Worm (Caenorhabditis elegans) whole organism, L2 larva: ENCODE results near the gene C08H9.15.

ENCODE experiments used
- C34F6.9 ChIP-seq: fragments of 150-350 bp; optimal IDR thresholded peaks from 2 replicates; lab custom pipeline; 2014; ENCODE audit warnings: missing biosample characterization, missing genetic modification characterization
- F13H6.1 ChIP-seq: sonication (generic microtip); optimal IDR thresholded peaks from 2 replicates; lab custom pipeline; 2016; ENCODE audit warnings: missing genetic modification characterization, missing compliant biosample characterization
- R02D3.7 ChIP-seq: fragments of 150-350 bp; optimal IDR thresholded peaks from 2 replicates; lab custom pipeline; 2014; ENCODE audit warnings: missing biosample characterization, missing genetic modification characterization
- Y55F3AM.14 ChIP-seq: fragments of 200-800 bp; sonication (Bioruptor generic); optimal IDR thresholded peaks from 2 replicates; lab custom pipeline; 2018; ENCODE audit warnings: mild to moderate bottlenecking, missing genetic modification characterization, missing compliant biosample characterization
- ZK546.5 ChIP-seq: sonication (generic microtip); optimal IDR thresholded peaks from 2 replicates; lab custom pipeline; 2017; ENCODE audit warnings: missing biosample characterization, missing genetic modification characterization
- alr-1 ChIP-seq: fragments of 150-350 bp; optimal IDR thresholded peaks from 2 replicates; lab custom pipeline; 2014; ENCODE audit warnings: missing biosample characterization, missing genetic modification characterization
- aly-2 ChIP-seq: fragments of 150-350 bp; optimal IDR thresholded peaks from 2 replicates; lab custom pipeline; 2014; ENCODE audit warnings: missing biosample characterization, missing genetic modification characterization
- ama-1 ChIP-seq: fragments of 150-350 bp; optimal IDR thresholded peaks from 2 replicates; lab custom pipeline; 2018; ENCODE audit warnings: inconsistent platforms
- blmp-1 ChIP-seq: sonication (generic microtip); optimal IDR thresholded peaks from 2 replicates; lab custom pipeline; 2017; ENCODE audit warnings: missing genetic modification characterization, mild to moderate bottlenecking, missing compliant biosample characterization, antibody characterized with exemption, moderate library complexity; ENCODE audit not compliant: insufficient read depth
- ceh-16 ChIP-seq: fragments of 150-350 bp; optimal IDR thresholded peaks from 2 replicates; lab custom pipeline; 2014; ENCODE audit warnings: missing biosample characterization, missing genetic modification characterization
- ceh-82 ChIP-seq: fragments of 150-350 bp; optimal IDR thresholded peaks from 2 replicates; lab custom pipeline; 2014; ENCODE audit warnings: missing biosample characterization, missing genetic modification characterization
- crh-2 ChIP-seq: sonication (generic microtip); optimal IDR thresholded peaks from 2 replicates; lab custom pipeline; 2017; ENCODE audit warnings: missing biosample characterization, missing genetic modification characterization
- dmd-4 ChIP-seq: sonication (generic microtip); optimal IDR thresholded peaks from 2 replicates; lab custom pipeline; 2017; ENCODE audit warnings: missing biosample characterization, missing genetic modification characterization
- egl-27 ChIP-seq: sonication (generic microtip); optimal IDR thresholded peaks from 3 replicates; lab custom pipeline; 2017; ENCODE audit warnings: missing biosample characterization, missing genetic modification reagents, missing genetic modification characterization
- elt-1 ChIP-seq: fragments of 150-350 bp; optimal IDR thresholded peaks from 2 replicates; lab custom pipeline; 2014; ENCODE audit warnings: missing biosample characterization, missing genetic modification characterization
- elt-3 ChIP-seq: sonication (generic microtip); optimal IDR thresholded peaks from 2 replicates; lab custom pipeline; 2017; ENCODE audit warnings: missing biosample characterization, missing genetic modification characterization
- fos-1 ChIP-seq: fragments of 150-350 bp; optimal IDR thresholded peaks from 2 replicates; lab custom pipeline; 2014; ENCODE audit warnings: missing biosample characterization, missing genetic modification characterization
- gmeb-1 ChIP-seq: fragments of 150-350 bp; optimal IDR thresholded peaks from 2 replicates; lab custom pipeline; 2014; ENCODE audit warnings: missing biosample characterization, missing genetic modification characterization
- lin-11 ChIP-seq: fragments of 150-350 bp; sonication (generic microtip); optimal IDR thresholded peaks from 2 replicates; lab custom pipeline; 2014; ENCODE audit warnings: missing biosample characterization, missing genetic modification characterization, inconsistent platforms, mixed read lengths
- lin-13 ChIP-seq: fragments of 150-350 bp; optimal IDR thresholded peaks from 2 replicates; lab custom pipeline; 2014; ENCODE audit warnings: missing biosample characterization, missing genetic modification reagents, missing genetic modification characterization
- lin-39 ChIP-seq: fragments of 150-350 bp; optimal IDR thresholded peaks from 2 replicates; lab custom pipeline; 2014; ENCODE audit warnings: missing biosample characterization, missing genetic modification reagents, missing genetic modification characterization
- lsy-2 ChIP-seq, 2 experiments: fragments of 150-350 bp in 1 of 2; sonication (generic microtip) in 1 of 2; optimal IDR thresholded peaks; 2 replicates each; lab custom pipeline; 2014 to 2017; ENCODE audit warnings: missing biosample characterization in 2 of 2, missing genetic modification characterization in 2 of 2
- mab-5 ChIP-seq: fragments of 150-350 bp; optimal IDR thresholded peaks from 2 replicates; lab custom pipeline; 2014; ENCODE audit warnings: missing biosample characterization, missing genetic modification characterization
- mbf-1 ChIP-seq: sonication (generic microtip); optimal IDR thresholded peaks from 2 replicates; lab custom pipeline; 2017; ENCODE audit warnings: missing biosample characterization, missing genetic modification characterization
- mdl-1 ChIP-seq, 2 experiments: fragments of 150-350 bp in 1 of 2; sonication (generic microtip) in 1 of 2; optimal IDR thresholded peaks; 2 replicates each; lab custom pipeline; 2017; ENCODE audit warnings: missing biosample characterization in 2 of 2, missing genetic modification characterization in 2 of 2
- nhr-10 ChIP-seq: sonication (generic microtip); optimal IDR thresholded peaks from 2 replicates; lab custom pipeline; 2017; ENCODE audit warnings: missing biosample characterization, missing genetic modification characterization
- nhr-11 ChIP-seq: fragments of 150-350 bp; optimal IDR thresholded peaks from 2 replicates; lab custom pipeline; 2014; ENCODE audit warnings: missing biosample characterization, missing genetic modification characterization
- nhr-12 ChIP-seq: fragments of 150-350 bp; optimal IDR thresholded peaks from 2 replicates; lab custom pipeline; 2014; ENCODE audit warnings: missing biosample characterization, missing genetic modification characterization
- nhr-129 ChIP-seq: fragments of 150-350 bp; optimal IDR thresholded peaks from 2 replicates; lab custom pipeline; 2014; ENCODE audit warnings: missing biosample characterization, missing genetic modification characterization
- nhr-21 ChIP-seq: fragments of 150-350 bp; optimal IDR thresholded peaks from 2 replicates; lab custom pipeline; 2014; ENCODE audit warnings: missing biosample characterization, missing genetic modification characterization
- nhr-23 ChIP-seq: fragments of 150-350 bp; optimal IDR thresholded peaks from 2 replicates; lab custom pipeline; 2014; ENCODE audit warnings: missing biosample characterization, missing genetic modification reagents, missing genetic modification characterization
- nhr-237 ChIP-seq: fragments of 150-350 bp; optimal IDR thresholded peaks from 2 replicates; lab custom pipeline; 2014; ENCODE audit warnings: missing biosample characterization, missing genetic modification characterization
- nhr-25 ChIP-seq: fragments of 150-350 bp; sonication (generic microtip); optimal IDR thresholded peaks from 3 replicates; lab custom pipeline; 2014; ENCODE audit warnings: missing biosample characterization, missing genetic modification characterization
- nhr-6 ChIP-seq: fragments of 150-350 bp; optimal IDR thresholded peaks from 2 replicates; lab custom pipeline; 2014; ENCODE audit warnings: missing biosample characterization, missing genetic modification characterization
- nhr-77 ChIP-seq: fragments of 150-350 bp; optimal IDR thresholded peaks from 2 replicates; lab custom pipeline; 2014; ENCODE audit warnings: missing biosample characterization, missing genetic modification characterization
- peb-1 ChIP-seq: fragments of 150-350 bp; optimal IDR thresholded peaks from 2 replicates; lab custom pipeline; 2014; ENCODE audit warnings: missing biosample characterization, missing genetic modification characterization
- sem-4 ChIP-seq: fragments of 150-350 bp; optimal IDR thresholded peaks from 2 replicates; lab custom pipeline; 2014; ENCODE audit warnings: missing biosample characterization, missing genetic modification reagents, missing genetic modification characterization
- skn-1 ChIP-seq: sonication (generic microtip); optimal IDR thresholded peaks from 2 replicates; lab custom pipeline; 2017; ENCODE audit warnings: missing biosample characterization, missing genetic modification characterization
- sma-3 ChIP-seq: sonication (generic microtip); optimal IDR thresholded peaks from 2 replicates; lab custom pipeline; 2016; ENCODE audit warnings: missing genetic modification reagents, missing genetic modification characterization, missing compliant biosample characterization
- sma-9 ChIP-seq, 2 experiments: fragments of 150-350 bp in 1 of 2; sonication (generic microtip) in 1 of 2; optimal IDR thresholded peaks; 2 replicates each; lab custom pipeline; 2014 to 2016; ENCODE audit warnings: missing genetic modification characterization in 2 of 2, mild to moderate bottlenecking in 1 of 2, missing biosample characterization in 1 of 2, missing compliant biosample characterization in 1 of 2, missing genetic modification reagents in 1 of 2, moderate library complexity in 1 of 2
- snpc-4 ChIP-seq: fragments of 150-350 bp; optimal IDR thresholded peaks from 2 replicates; lab custom pipeline; 2014; ENCODE audit warnings: missing biosample characterization, missing genetic modification characterization
- unc-39 ChIP-seq: fragments of 150-350 bp; optimal IDR thresholded peaks from 2 replicates; lab custom pipeline; 2014; ENCODE audit warnings: missing biosample characterization, missing genetic modification characterization
- unc-55 ChIP-seq: fragments of 150-350 bp; sonication (generic microtip); optimal IDR thresholded peaks from 3 replicates; lab custom pipeline; 2014; ENCODE audit warnings: missing biosample characterization, missing genetic modification reagents, missing genetic modification characterization
- unc-62 ChIP-seq: fragments of 150-350 bp; optimal IDR thresholded peaks from 2 replicates; lab custom pipeline; 2014; ENCODE audit warnings: missing biosample characterization, missing genetic modification reagents, missing genetic modification characterization
- zag-1 ChIP-seq: fragments of 150-350 bp; optimal IDR thresholded peaks from 2 replicates; lab custom pipeline; 2014; ENCODE audit warnings: missing biosample characterization, missing genetic modification characterization
- ztf-1 ChIP-seq: fragments of 200-800 bp; sonication (Bioruptor generic); conservative IDR thresholded peaks from 2 replicates; pipeline ENCODE4 v1.3.6; 2022; ENCODE audit warnings: missing genetic modification characterization, missing compliant biosample characterization
- ztf-11 ChIP-seq: sonication (generic microtip); optimal IDR thresholded peaks from 2 replicates; lab custom pipeline; 2017; ENCODE audit warnings: missing biosample characterization, missing genetic modification characterization
- ztf-4 ChIP-seq: fragments of 150-350 bp; optimal IDR thresholded peaks from 2 replicates; lab custom pipeline; 2014; ENCODE audit warnings: missing biosample characterization, missing genetic modification characterization

The C08H9.15 gene

ce11 chrII:9891823-9892222 is 10.8 kb downstream of the C08H9.15 start:
- TF ChIP-seq ceh-16 (peak; percentile 83), unc-55 (GFP tag; lab: Kevin White, UChicago) (no peak), blmp-1 (tag; lab: Kevin White, UChicago) (no peak), sma-9 (GFP tag; optimal IDR thresholded peaks at IDR 0.05; lab: Kevin White, UChicago) (peak; percentile 79), sma-9 (tag; optimal IDR thresholded peaks at IDR 0.05; lab: Kevin White, UChicago) (no peak), elt-1 (tag; lab: Kevin White, UChicago) (peak; percentile 83), nhr-11 (tag; lab: Kevin White, UChicago) (no peak), zag-1 (tag; lab: Kevin White, UChicago) (no peak), egl-27 (tag; lab: Kevin White, UChicago) (peak; percentile 18), fos-1 (peak; percentile 70), snpc-4 (tag; lab: Kevin White, UChicago) (no peak)

- TF ChIP-seq mdl-1 (tag; optimal IDR thresholded peaks at IDR 0.05; lab: Kevin White, UChicago) (no peak), lin-11 (tag; lab: Kevin White, UChicago) (no peak), mab-5 (tag; lab: Kevin White, UChicago) (no peak), elt-1 (tag; lab: Kevin White, UChicago) (no peak), alr-1 (tag; lab: Kevin White, UChicago) (no peak), ztf-1 (GFP tag; lab: Robert Waterston, UW) (no peak), egl-27 (tag; lab: Kevin White, UChicago) (no peak), nhr-12 (tag; lab: Kevin White, UChicago) (no peak), fos-1 (peak; percentile 6), sma-9 (GFP tag; optimal IDR thresholded peaks at IDR 0.05; lab: Kevin White, UChicago) (peak; percentile 34), sma-9 (tag; optimal IDR thresholded peaks at IDR 0.05; lab: Kevin White, UChicago) (no peak), ceh-16 (no peak), dmd-4 (tag; lab: Kevin White, UChicago) (no peak), lin-13 (peak; percentile 15), crh-2 (tag; lab: Kevin White, UChicago) (peak; percentile 48), sem-4 (tag; lab: Kevin White, UChicago) (peak; percentile 53), nhr-23 (tag; lab: Kevin White, UChicago) (no peak), nhr-10 (tag; lab: Kevin White, UChicago) (no peak), aly-2 (no peak), blmp-1 (tag; lab: Kevin White, UChicago) (peak; percentile 32), skn-1 (no peak), nhr-11 (tag; lab: Kevin White, UChicago) (no peak), snpc-4 (tag; lab: Kevin White, UChicago) (no peak), nhr-129 (tag; lab: Kevin White, UChicago) (peak; percentile 48), unc-62 (GFP tag; lab: Kevin White, UChicago) (no peak), ama-1 (no peak), R02D3.7 (tag; lab: Kevin White, UChicago) (no peak), zag-1 (tag; lab: Kevin White, UChicago) (no peak), unc-39 (no peak), nhr-6 (tag; lab: Kevin White, UChicago) (no peak), ztf-11 (tag; lab: Kevin White, UChicago) (no peak), gmeb-1 (tag; lab: Kevin White, UChicago) (peak; percentile 53), elt-3 (tag; lab: Kevin White, UChicago) (no peak), peb-1 (no peak), sma-3 (GFP tag; lab: Kevin White, UChicago) (peak; percentile 53), ztf-4 (tag; lab: Kevin White, UChicago) (no peak), nhr-77 (tag; lab: Kevin White, UChicago) (no peak), ZK546.5 (tag; lab: Kevin White, UChicago) (no peak), F13H6.1 (tag; lab: Kevin White, UChicago) (peak; percentile 0), lin-39 (tag; lab: Kevin White, UChicago) (no peak), lsy-2 (tag; optimal IDR thresholded peaks at IDR 0.05; lab: Kevin White, UChicago) (peak; percentile 90 to 98), mbf-1 (tag; lab: Kevin White, UChicago) (no peak), nhr-21 (tag; lab: Kevin White, UChicago) (no peak), C34F6.9 (tag; lab: Kevin White, UChicago) (peak; percentile 58), nhr-237 (tag; lab: Kevin White, UChicago) (no peak), unc-55 (GFP tag; lab: Kevin White, UChicago) (peak; percentile 74), ceh-82 (tag; lab: Kevin White, UChicago) (no peak), nhr-25 (tag; lab: Kevin White, UChicago) (no peak), Y55F3AM.14 (no peak)
These were observed 11.4 kb downstream of the C08H9.15 start, which contains the start of gene C08H9.16 for ce11 chrII:9892409-9892808. TSS of gene C08H9.16 (plus strand) at chrII:9892778.
